Worm (Caenorhabditis elegans) whole organism, early embryonic: ENCODE measurements around the gene lect-2.

Experiments
- F13C5.2 ChIP-seq: sonication (generic microtip); optimal IDR thresholded peaks from 2 replicates; lab custom pipeline; 2017; ENCODE audit warnings: mild to moderate bottlenecking, missing genetic modification characterization, inconsistent platforms, missing compliant biosample characterization
- ama-1 ChIP-seq: fragments of 150-350 bp; optimal IDR thresholded peaks from 2 replicates; lab custom pipeline; 2014
- ceh-36 ChIP-seq: sonication (generic microtip); optimal IDR thresholded peaks from 2 replicates; lab custom pipeline; 2016; ENCODE audit warnings: missing genetic modification characterization, inconsistent platforms, missing compliant biosample characterization
- flt-1 ChIP-seq: fragments of 200-800 bp; sonication (Bioruptor generic); IDR thresholded peaks from 2 replicates; pipeline ENCODE4 v1.3.6; 2022; ENCODE audit warnings: missing genetic modification characterization, missing compliant biosample characterization
- hnd-1 ChIP-seq: sonication (generic microtip); optimal IDR thresholded peaks from 2 replicates; lab custom pipeline; 2016; ENCODE audit warnings: missing genetic modification characterization, missing compliant biosample characterization
- pes-1 ChIP-seq: fragments of 200-800 bp; sonication (Bioruptor generic); IDR thresholded peaks from 2 replicates; pipeline ENCODE4 v1.3.6; 2022; ENCODE audit warnings: missing genetic modification reagents, missing genetic modification characterization, missing compliant biosample characterization
- sea-1 ChIP-seq: fragments of 200-800 bp; sonication (Bioruptor generic); conservative IDR thresholded peaks from 2 replicates; pipeline ENCODE4 v1.3.6; 2022; ENCODE audit warnings: missing genetic modification characterization, missing compliant biosample characterization

DNA sequence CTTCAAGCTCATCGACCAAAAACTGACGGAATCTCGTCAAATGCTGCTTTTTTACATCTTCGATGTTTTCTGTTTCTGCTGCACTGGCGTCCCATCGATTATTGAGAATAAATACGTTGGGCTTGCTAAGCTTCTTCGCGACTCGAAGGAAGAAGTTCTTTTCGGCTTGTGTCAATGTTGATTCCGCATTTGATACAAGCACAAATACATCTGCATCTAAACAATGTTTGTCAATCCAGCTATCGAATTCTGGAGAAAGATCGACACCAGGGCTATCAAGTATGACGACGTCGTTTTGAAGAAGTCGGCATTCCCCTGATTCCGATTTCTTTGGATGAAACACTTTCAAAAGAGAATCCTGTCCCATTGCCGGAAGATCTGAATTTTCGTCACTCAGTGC, 44.6 kb downstream of the lect-2 start:
- TF ChIP-seq pes-1 (GFP tag; lab: Robert Waterston, UW) (no peak), ceh-36 (tag; lab: Kevin White, UChicago) (no peak), sea-1 (GFP tag; lab: Robert Waterston, UW) (no peak), hnd-1 (tag; lab: Kevin White, UChicago) (no peak), F13C5.2 (tag; lab: Kevin White, UChicago) (no peak), flt-1 (no peak), ama-1 (no peak)
